Worm (Caenorhabditis elegans) whole organism, L4 larva: ENCODE measurements around the gene tag-244.

Experiments
- D1046.2 ChIP-seq: fragments of 200-800 bp; sonication (Bioruptor generic); IDR thresholded peaks from 2 replicates; pipeline ENCODE4 v1.3.6; 2022; ENCODE audit warnings: missing genetic modification characterization, missing compliant biosample characterization
- T20F7.1 ChIP-seq: fragments of 200-800 bp; sonication (Bioruptor generic); optimal IDR thresholded peaks from 2 replicates; lab custom pipeline; 2018; ENCODE audit warnings: mild to moderate bottlenecking, missing genetic modification characterization, missing compliant biosample characterization
- Y48G9A.11 ChIP-seq: fragments of 200-800 bp; sonication (Bioruptor generic); IDR thresholded peaks from 2 replicates; pipeline ENCODE4 v1.3.6; 2022; ENCODE audit warnings: missing genetic modification reagents, missing genetic modification characterization, missing compliant biosample characterization
- ZK337.2 ChIP-seq: fragments of 200-800 bp; sonication (Bioruptor generic); IDR thresholded peaks from 2 replicates; pipeline ENCODE4 v1.3.6; 2022; ENCODE audit warnings: missing genetic modification reagents, missing genetic modification characterization, missing compliant biosample characterization
- aha-1 ChIP-seq: fragments of 150-350 bp; peaks from one replicate; lab custom pipeline; 2014; ENCODE audit warnings: missing biosample characterization, missing genetic modification characterization
- aly-2 ChIP-seq: sonication (generic microtip); optimal IDR thresholded peaks from 2 replicates; lab custom pipeline; 2018; ENCODE audit warnings: missing biosample characterization, missing genetic modification characterization
- arid-1 ChIP-seq: fragments of 200-800 bp; sonication (Bioruptor generic); conservative IDR thresholded peaks from 2 replicates; pipeline ENCODE4 v1.3.6; 2022; ENCODE audit warnings: missing genetic modification reagents, missing genetic modification characterization, missing compliant biosample characterization
- ceh-82 ChIP-seq: sonication (generic microtip); optimal IDR thresholded peaks from 2 replicates; lab custom pipeline; 2017; ENCODE audit warnings: missing biosample characterization, missing genetic modification characterization
- cey-2 ChIP-seq: sonication (generic microtip); optimal IDR thresholded peaks from 3 replicates; lab custom pipeline; 2017; ENCODE audit warnings: missing genetic modification characterization, mild to moderate bottlenecking, missing compliant biosample characterization, antibody characterized with exemption, borderline replicate concordance; ENCODE audit not compliant: insufficient read depth
- daf-16 ChIP-seq, 3 experiments: sonication (generic microtip); optimal IDR thresholded peaks; 2 replicates each; lab custom pipeline; 2016 to 2017; ENCODE audit warnings: missing genetic modification characterization in 3 of 3, missing genetic modification reagents in 3 of 3, mild to moderate bottlenecking in 2 of 3, missing compliant biosample characterization in 2 of 3, missing biosample characterization in 1 of 3, moderate library complexity in 1 of 3
- daf-19 ChIP-seq: fragments of 200-800 bp; sonication (Bioruptor generic); conservative IDR thresholded peaks from 2 replicates; pipeline ENCODE4 v1.3.6; 2022; ENCODE audit warnings: missing genetic modification characterization, missing compliant biosample characterization
- dmd-6 ChIP-seq: fragments of 200-800 bp; sonication (Bioruptor generic); IDR thresholded peaks from 2 replicates; pipeline ENCODE4 v1.3.6; 2022; ENCODE audit warnings: missing genetic modification reagents, missing genetic modification characterization, missing compliant biosample characterization
- dmd-9 ChIP-seq: fragments of 200-800 bp; sonication (Bioruptor generic); IDR thresholded peaks from 2 replicates; pipeline ENCODE4 v1.3.6; 2022; ENCODE audit warnings: missing genetic modification reagents, missing genetic modification characterization, missing compliant biosample characterization
- dpl-1 ChIP-seq: fragments of 150-350 bp; optimal IDR thresholded peaks from 2 replicates; lab custom pipeline; 2014; ENCODE audit warnings: missing biosample characterization, missing genetic modification reagents, missing genetic modification characterization
- dve-1 ChIP-seq: sonication (generic microtip); optimal IDR thresholded peaks from 2 replicates; lab custom pipeline; 2017; ENCODE audit warnings: antibody characterized with exemption, mild to moderate bottlenecking, missing genetic modification characterization, missing compliant biosample characterization; ENCODE audit not compliant: insufficient read depth
- egl-27 ChIP-seq: sonication (generic microtip); optimal IDR thresholded peaks from 3 replicates; lab custom pipeline; 2017; ENCODE audit warnings: missing biosample characterization, missing genetic modification reagents, missing genetic modification characterization
- hmg-1.1 ChIP-seq: fragments of 200-800 bp; sonication (Bioruptor generic); IDR thresholded peaks from 2 replicates; pipeline ENCODE4 v1.3.6; 2022; ENCODE audit warnings: missing genetic modification reagents, missing genetic modification characterization, missing compliant biosample characterization
- jun-1 ChIP-seq: fragments of 150-350 bp; optimal IDR thresholded peaks from 2 replicates; lab custom pipeline; 2014; ENCODE audit warnings: missing biosample characterization, missing genetic modification reagents, missing genetic modification characterization
- lim-7 ChIP-seq: fragments of 200-800 bp; sonication (Bioruptor generic); IDR thresholded peaks from 2 replicates; pipeline ENCODE4 v1.3.6; 2022; ENCODE audit warnings: missing genetic modification characterization, missing compliant biosample characterization
- lin-13 ChIP-seq: fragments of 150-350 bp; optimal IDR thresholded peaks from 2 replicates; lab custom pipeline; 2014; ENCODE audit warnings: missing biosample characterization, missing genetic modification reagents, missing genetic modification characterization
- lin-29 ChIP-seq: fragments of 200-800 bp; sonication (Bioruptor generic); IDR thresholded peaks from 2 replicates; pipeline ENCODE4 v1.3.6; 2022; ENCODE audit warnings: missing genetic modification reagents, missing genetic modification characterization, missing compliant biosample characterization
- lin-38 ChIP-seq: fragments of 200-800 bp; sonication (Bioruptor generic); IDR thresholded peaks from 2 replicates; pipeline ENCODE4 v1.3.6; 2022; ENCODE audit warnings: missing genetic modification reagents, missing genetic modification characterization, missing compliant biosample characterization
- lsy-2 ChIP-seq, 2 experiments: fragments of 150-350 bp in 1 of 2; sonication (generic microtip) in 1 of 2; optimal IDR thresholded peaks; 2 replicates each; lab custom pipeline; 2014 to 2017; ENCODE audit warnings: missing biosample characterization in 2 of 2, missing genetic modification characterization in 2 of 2
- madf-9 ChIP-seq: fragments of 200-800 bp; sonication (Bioruptor generic); conservative IDR thresholded peaks from 2 replicates; pipeline ENCODE4 v1.3.6; 2022; ENCODE audit warnings: missing genetic modification reagents, missing genetic modification characterization, missing compliant biosample characterization
- mdl-1 ChIP-seq, 2 experiments: fragments of 150-350 bp in 1 of 2; sonication (generic microtip) in 1 of 2; optimal IDR thresholded peaks; 2 replicates each; lab custom pipeline; 2014 to 2017; ENCODE audit warnings: missing biosample characterization in 2 of 2, missing genetic modification characterization in 2 of 2
- mxl-3 ChIP-seq: fragments of 200-800 bp; sonication (Bioruptor generic); optimal IDR thresholded peaks from 2 replicates; lab custom pipeline; 2018; ENCODE audit warnings: mild to moderate bottlenecking, missing genetic modification characterization, missing compliant biosample characterization
- nhr-10 ChIP-seq: fragments of 150-350 bp; optimal IDR thresholded peaks from 2 replicates; lab custom pipeline; 2014; ENCODE audit warnings: missing biosample characterization, missing genetic modification characterization
- nhr-11 ChIP-seq: fragments of 150-350 bp; optimal IDR thresholded peaks from 2 replicates; lab custom pipeline; 2014; ENCODE audit warnings: missing biosample characterization, missing genetic modification characterization
- nhr-237 ChIP-seq: sonication (generic microtip); optimal IDR thresholded peaks from 2 replicates; lab custom pipeline; 2017; ENCODE audit warnings: missing biosample characterization, missing genetic modification characterization
- nhr-28 ChIP-seq: fragments of 150-350 bp; optimal IDR thresholded peaks from 2 replicates; lab custom pipeline; 2014; ENCODE audit warnings: missing biosample characterization, missing genetic modification characterization
- nhr-41 ChIP-seq: fragments of 200-800 bp; sonication (Bioruptor generic); IDR thresholded peaks from 2 replicates; pipeline ENCODE4 v1.3.6; 2022; ENCODE audit warnings: missing genetic modification reagents, missing genetic modification characterization, missing compliant biosample characterization
- nhr-42 ChIP-seq: fragments of 200-800 bp; sonication (Bioruptor generic); IDR thresholded peaks from 2 replicates; pipeline ENCODE4 v1.3.6; 2022; ENCODE audit warnings: missing genetic modification characterization, missing compliant biosample characterization
- nhr-77 ChIP-seq: fragments of 150-350 bp; optimal IDR thresholded peaks from 2 replicates; lab custom pipeline; 2014; ENCODE audit warnings: missing biosample characterization, missing genetic modification characterization
- pha-4 ChIP-seq, 2 experiments: fragments of 150-350 bp in 1 of 2; fragments of 200-800 bp in 1 of 2; sonication (Bioruptor generic) in 1 of 2; IDR thresholded peaks in 1 of 2; optimal IDR thresholded peaks in 1 of 2; 2 replicates each; pipeline versions ENCODE4 v1.3.6 to Lab custom; 2014 to 2022; ENCODE audit warnings: missing genetic modification characterization in 2 of 2, missing genetic modification reagents in 2 of 2, missing biosample characterization in 1 of 2, missing compliant biosample characterization in 1 of 2
- php-3 ChIP-seq: fragments of 200-800 bp; sonication (Bioruptor generic); IDR thresholded peaks from 2 replicates; pipeline ENCODE4 v1.3.6; 2022; ENCODE audit warnings: missing genetic modification reagents, missing genetic modification characterization, missing compliant biosample characterization
- pqm-1 ChIP-seq: sonication (generic microtip); optimal IDR thresholded peaks from 2 replicates; lab custom pipeline; 2017; ENCODE audit warnings: missing biosample characterization, missing genetic modification characterization
- sdz-12 ChIP-seq: fragments of 200-800 bp; sonication (Bioruptor generic); optimal IDR thresholded peaks from 2 replicates; lab custom pipeline; 2018; ENCODE audit warnings: mild to moderate bottlenecking, missing genetic modification characterization, missing compliant biosample characterization
- skn-1 ChIP-seq: fragments of 150-350 bp; optimal IDR thresholded peaks from 2 replicates; lab custom pipeline; 2014; ENCODE audit warnings: missing biosample characterization, missing genetic modification characterization
- tag-97 ChIP-seq: fragments of 200-800 bp; sonication (Bioruptor generic); IDR thresholded peaks from 2 replicates; pipeline ENCODE4 v1.3.6; 2022; ENCODE audit warnings: missing genetic modification characterization, missing compliant biosample characterization
- tra-1 ChIP-seq: fragments of 200-800 bp; sonication (Bioruptor generic); IDR thresholded peaks from 2 replicates; pipeline ENCODE4 v1.3.6; 2022; ENCODE audit warnings: missing genetic modification reagents, missing genetic modification characterization, missing compliant biosample characterization
- unc-130 ChIP-seq: sonication (generic microtip); optimal IDR thresholded peaks from 2 replicates; lab custom pipeline; 2016; ENCODE audit warnings: missing genetic modification reagents, missing genetic modification characterization, missing compliant biosample characterization
- ztf-7 ChIP-seq: fragments of 150-350 bp; optimal IDR thresholded peaks from 2 replicates; lab custom pipeline; 2014; ENCODE audit warnings: missing biosample characterization, missing genetic modification characterization

tag-244 gene

DNA sequence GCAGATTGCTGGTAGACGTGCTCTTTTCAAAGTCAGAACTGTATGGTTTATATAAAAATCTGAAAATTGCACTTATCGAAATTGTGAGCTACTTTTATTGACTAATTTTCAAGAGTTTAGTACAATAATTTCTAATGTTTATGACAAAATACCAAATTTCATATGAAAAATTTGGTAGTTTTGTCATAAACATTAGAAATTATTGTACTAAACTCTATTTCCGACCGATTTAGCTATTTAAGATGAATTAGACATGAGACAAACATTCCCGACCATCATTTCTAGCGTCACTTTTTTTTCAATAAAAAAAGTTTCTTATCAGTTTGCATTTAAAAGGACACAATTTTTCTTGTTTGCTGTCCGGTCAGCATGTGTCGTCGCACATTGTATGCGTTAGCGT is at the start of gene tag-244:
Gene tag-244 (plus strand): TSS at position 301 of the 400 bp plus-strand sequence.
- no peak for TF ChIP-seq nhr-41 (GFP tag; lab: Robert Waterston, UW)
- peak; percentile 9 for TF ChIP-seq nhr-28 (tag; lab: Kevin White, UChicago)
- TF ChIP-seq aly-2 (tag; lab: Kevin White, UChicago): no peak
- no peak for TF ChIP-seq daf-16 (GFP tag; optimal IDR thresholded peaks at IDR 0.05; lab: Kevin White, UChicago)
- peak; percentile 6 for TF ChIP-seq daf-16 (tag; optimal IDR thresholded peaks at IDR 0.05; lab: Kevin White, UChicago)
- TF ChIP-seq nhr-77 (tag; lab: Kevin White, UChicago): no peak
- peak; percentile 56 for TF ChIP-seq pqm-1 (tag; lab: Kevin White, UChicago)
- no peak for TF ChIP-seq lim-7 (GFP tag; lab: Robert Waterston, UW)
- TF ChIP-seq jun-1 (tag; lab: Kevin White, UChicago): no peak
- no peak for TF ChIP-seq nhr-237 (tag; lab: Kevin White, UChicago)
- no peak for TF ChIP-seq lin-13 (GFP tag; lab: Kevin White, UChicago)
- TF ChIP-seq tra-1 (GFP tag; lab: Robert Waterston, UW): no peak
- no peak for TF ChIP-seq unc-130 (GFP tag; lab: Kevin White, UChicago)
- TF ChIP-seq madf-9: no peak
- no peak for TF ChIP-seq sdz-12

- TF ChIP-seq sdz-12: no peak
- no peak for TF ChIP-seq skn-1 (tag; lab: Kevin White, UChicago)
- TF ChIP-seq nhr-28 (tag; lab: Kevin White, UChicago): peak; percentile 35
- no peak for TF ChIP-seq ceh-82
- TF ChIP-seq daf-16 (GFP tag; optimal IDR thresholded peaks at IDR 0.05; lab: Kevin White, UChicago): no peak
- TF ChIP-seq daf-16 (tag; optimal IDR thresholded peaks at IDR 0.05; lab: Kevin White, UChicago): peak; percentile 61
- no peak for TF ChIP-seq dmd-9
- TF ChIP-seq cey-2 (tag; lab: Kevin White, UChicago): no peak
- no peak for TF ChIP-seq arid-1 (GFP tag; lab: Robert Waterston, UW)
- no peak for TF ChIP-seq lin-38 (GFP tag; lab: Robert Waterston, UW)
- TF ChIP-seq mxl-3 (GFP tag; lab: Kevin White, UChicago): no peak
- TF ChIP-seq dpl-1: no peak
- TF ChIP-seq pha-4 (GFP tag; IDR thresholded peaks at IDR 0.05; lab: Robert Waterston, UW): no peak
- TF ChIP-seq pha-4 (tag; optimal IDR thresholded peaks at IDR 0.05; lab: Kevin White, UChicago): no peak
- TF ChIP-seq ztf-7: no peak
- TF ChIP-seq ZK337.2 (GFP tag; lab: Robert Waterston, UW): no peak
- no peak for TF ChIP-seq T20F7.1 (GFP tag; lab: Kevin White, UChicago)
- no peak for TF ChIP-seq nhr-11
- TF ChIP-seq mdl-1 (tag; optimal IDR thresholded peaks at IDR 0.05; lab: Kevin White, UChicago): no peak
- TF ChIP-seq aha-1 (tag; lab: Kevin White, UChicago): no peak
- TF ChIP-seq dmd-6 (GFP tag; lab: Robert Waterston, UW): peak; percentile 62
- TF ChIP-seq php-3: peak; percentile 77
- no peak for TF ChIP-seq lin-13 (GFP tag; lab: Kevin White, UChicago)
- TF ChIP-seq dve-1 (tag; lab: Kevin White, UChicago): peak; percentile 23
- TF ChIP-seq tra-1 (GFP tag; lab: Robert Waterston, UW): no peak
- no peak for TF ChIP-seq jun-1 (tag; lab: Kevin White, UChicago)
- peak; percentile 22 for TF ChIP-seq pqm-1 (tag; lab: Kevin White, UChicago)
- TF ChIP-seq egl-27 (tag; lab: Kevin White, UChicago): no peak
- no peak for TF ChIP-seq hmg-1.1
- no peak for TF ChIP-seq daf-19 (GFP tag; lab: Robert Waterston, UW)
- no peak for TF ChIP-seq Y48G9A.11 (GFP tag; lab: Robert Waterston, UW)
- TF ChIP-seq lsy-2 (tag; optimal IDR thresholded peaks at IDR 0.05; lab: Kevin White, UChicago): peak in 1 of 2 experiments; percentile 11
- TF ChIP-seq nhr-42 (GFP tag; lab: Robert Waterston, UW): no peak
- no peak for TF ChIP-seq nhr-10 (tag; lab: Kevin White, UChicago)
- TF ChIP-seq tag-97: no peak
- TF ChIP-seq lin-29 (GFP tag; lab: Robert Waterston, UW): no peak
- TF ChIP-seq D1046.2 (GFP tag; lab: Robert Waterston, UW): no peak
These were observed 40.4 kb upstream of the tag-244 start, which contains the start of gene txt-4 for ce11 chrIV:1510241-1510640. Gene txt-4 (plus strand): TSS chrIV:1510564.
